Fruit fly (Drosophila melanogaster): Measurements from ENCODE around the gene CG10559.

- TF ChIP-seq CG1620 (GFP tag; optimal IDR thresholded peaks at IDR 0.05) (no peak), Mnt (GFP tag; optimal IDR thresholded peaks at IDR 0.05) (no peak), CG14711 (tag; optimal IDR thresholded peaks at IDR 0.05) (no peak), pad (GFP tag; optimal IDR thresholded peaks at IDR 0.05) (no peak), CG5204 (GFP tag; optimal IDR thresholded peaks at IDR 0.05) (no peak), CG7101 (tag; optimal IDR thresholded peaks at IDR 0.05) (no peak)
Measured at dm6 chr3R:25320898-25321297, 5.0 kb upstream of the CG10559 start.

Data from whole organism, adult.